Fruit fly (Drosophila melanogaster): Measurements from ENCODE around the gene CG42249.

- TF ChIP-seq CG17806 (tag; optimal IDR thresholded peaks at IDR 0.05) = no peak
- no peak for TF ChIP-seq CG13204 (GFP tag; optimal IDR thresholded peaks at IDR 0.05)
Observed at dm6 chrX:11143820-11144219, 47.7 kb downstream of the CG42249 start, which contains the start of gene CG15201.

Measured in whole organism, pupa.